Worm (Caenorhabditis elegans) whole organism, L3 larva: ENCODE data around the gene rpl-6.

Experiments used
- ZK546.5 ChIP-seq: sonication (generic microtip); optimal IDR thresholded peaks from 2 replicates; lab custom pipeline; 2017; ENCODE audit warnings: missing biosample characterization, missing genetic modification characterization
- aly-2 ChIP-seq: fragments of 150-350 bp; optimal IDR thresholded peaks from 2 replicates; lab custom pipeline; 2014; ENCODE audit warnings: missing biosample characterization, missing genetic modification characterization
- ama-1 ChIP-seq: fragments of 150-350 bp; optimal IDR thresholded peaks from 2 replicates; lab custom pipeline; 2018
- ceh-16 ChIP-seq: sonication (generic microtip); optimal IDR thresholded peaks from 2 replicates; lab custom pipeline; 2017; ENCODE audit warnings: missing biosample characterization, missing genetic modification characterization
- ceh-28 ChIP-seq: fragments of 150-350 bp; optimal IDR thresholded peaks from 2 replicates; lab custom pipeline; 2014; ENCODE audit warnings: missing biosample characterization, missing genetic modification reagents, missing genetic modification characterization
- ceh-82 ChIP-seq: fragments of 150-350 bp; optimal IDR thresholded peaks from 2 replicates; lab custom pipeline; 2014; ENCODE audit warnings: missing biosample characterization, missing genetic modification characterization
- ceh-9 ChIP-seq: sonication (generic microtip); optimal IDR thresholded peaks from 2 replicates; lab custom pipeline; 2018; ENCODE audit warnings: missing biosample characterization, missing genetic modification characterization
- daf-12 ChIP-seq: fragments of 150-350 bp; optimal IDR thresholded peaks from 2 replicates; lab custom pipeline; 2014; ENCODE audit warnings: missing biosample characterization, missing genetic modification reagents, missing genetic modification characterization
- egl-27 ChIP-seq: sonication (generic microtip); optimal IDR thresholded peaks from 4 replicates; lab custom pipeline; 2017; ENCODE audit warnings: missing biosample characterization, missing genetic modification reagents, missing genetic modification characterization
- egl-5 ChIP-seq: fragments of 150-350 bp; optimal IDR thresholded peaks from 2 replicates; lab custom pipeline; 2017; ENCODE audit warnings: missing biosample characterization, missing genetic modification reagents, missing genetic modification characterization, inconsistent platforms
- elt-2 ChIP-seq: sonication (generic microtip); optimal IDR thresholded peaks from 2 replicates; lab custom pipeline; 2016; ENCODE audit warnings: missing genetic modification reagents, mild to moderate bottlenecking, missing genetic modification characterization, missing compliant biosample characterization
- fkh-2 ChIP-seq: fragments of 150-350 bp; optimal IDR thresholded peaks from 2 replicates; lab custom pipeline; 2014; ENCODE audit warnings: missing biosample characterization, missing genetic modification reagents, missing genetic modification characterization
- fos-1 ChIP-seq: fragments of 150-350 bp; optimal IDR thresholded peaks from 2 replicates; lab custom pipeline; 2014; ENCODE audit warnings: missing biosample characterization, missing genetic modification characterization
- hmg-11 ChIP-seq: sonication (generic microtip); optimal IDR thresholded peaks from 2 replicates; lab custom pipeline; 2016; ENCODE audit warnings: missing genetic modification characterization, missing compliant biosample characterization
- jun-1 ChIP-seq: fragments of 150-350 bp; optimal IDR thresholded peaks from 2 replicates; lab custom pipeline; 2014; ENCODE audit warnings: missing biosample characterization, missing genetic modification reagents, missing genetic modification characterization
- lin-15B ChIP-seq: fragments of 150-350 bp; optimal IDR thresholded peaks from 2 replicates; lab custom pipeline; 2014; ENCODE audit warnings: missing biosample characterization, missing genetic modification characterization
- lsy-12 ChIP-seq: sonication (generic microtip); optimal IDR thresholded peaks from 2 replicates; lab custom pipeline; 2016; ENCODE audit warnings: mild to moderate bottlenecking, missing genetic modification characterization, missing compliant biosample characterization
- mdl-1 ChIP-seq: fragments of 150-350 bp; optimal IDR thresholded peaks from 2 replicates; lab custom pipeline; 2014; ENCODE audit warnings: missing biosample characterization, missing genetic modification characterization
- mml-1 ChIP-seq: fragments of 150-350 bp; sonication (generic microtip); optimal IDR thresholded peaks from 3 replicates; lab custom pipeline; 2014; ENCODE audit warnings: missing biosample characterization, missing genetic modification characterization
- nfya-1 ChIP-seq: sonication (generic microtip); optimal IDR thresholded peaks from 2 replicates; lab custom pipeline; 2017; ENCODE audit warnings: missing genetic modification characterization, mild to moderate bottlenecking, missing compliant biosample characterization, antibody characterized with exemption, moderate library complexity; ENCODE audit not compliant: insufficient read depth
- nhr-11 ChIP-seq: fragments of 150-350 bp; optimal IDR thresholded peaks from 2 replicates; lab custom pipeline; 2014; ENCODE audit warnings: missing biosample characterization, missing genetic modification characterization
- nhr-23 ChIP-seq: fragments of 150-350 bp; optimal IDR thresholded peaks from 2 replicates; lab custom pipeline; 2014; ENCODE audit warnings: missing biosample characterization, missing genetic modification reagents, missing genetic modification characterization
- nhr-237 ChIP-seq: fragments of 150-350 bp; optimal IDR thresholded peaks from 2 replicates; lab custom pipeline; 2014; ENCODE audit warnings: missing biosample characterization, missing genetic modification characterization
- nhr-28 ChIP-seq: fragments of 150-350 bp; optimal IDR thresholded peaks from 2 replicates; lab custom pipeline; 2014; ENCODE audit warnings: missing biosample characterization, missing genetic modification characterization
- nhr-43 ChIP-seq: sonication (generic microtip); optimal IDR thresholded peaks from 2 replicates; lab custom pipeline; 2016; ENCODE audit warnings: mild to moderate bottlenecking, missing genetic modification characterization, missing compliant biosample characterization; ENCODE audit not compliant: poor library complexity, severe bottlenecking
- nhr-67 ChIP-seq: fragments of 150-350 bp; optimal IDR thresholded peaks from 2 replicates; lab custom pipeline; 2014; ENCODE audit warnings: missing biosample characterization, missing genetic modification characterization
- nhr-76 ChIP-seq: fragments of 150-350 bp; sonication (generic microtip); optimal IDR thresholded peaks from 5 replicates; lab custom pipeline; 2014; ENCODE audit warnings: missing biosample characterization, missing genetic modification characterization
- pqm-1 ChIP-seq: fragments of 150-350 bp; optimal IDR thresholded peaks from 2 replicates; lab custom pipeline; 2017; ENCODE audit warnings: missing biosample characterization, missing genetic modification characterization, inconsistent platforms
- sea-2 ChIP-seq: fragments of 150-350 bp; sonication (generic microtip); optimal IDR thresholded peaks from 4 replicates; lab custom pipeline; 2014; ENCODE audit warnings: missing biosample characterization, missing genetic modification reagents, missing genetic modification characterization
- skn-1 ChIP-seq: fragments of 150-350 bp; optimal IDR thresholded peaks from 2 replicates; lab custom pipeline; 2014; ENCODE audit warnings: missing biosample characterization, missing genetic modification characterization
- snpc-4 ChIP-seq: fragments of 150-350 bp; optimal IDR thresholded peaks from 2 replicates; lab custom pipeline; 2014; ENCODE audit warnings: missing biosample characterization, missing genetic modification characterization
- tbx-2 ChIP-seq: sonication (generic microtip); optimal IDR thresholded peaks from 2 replicates; lab custom pipeline; 2016; ENCODE audit warnings: mild to moderate bottlenecking, missing genetic modification characterization, missing compliant biosample characterization
- unc-39 ChIP-seq: sonication (generic microtip); optimal IDR thresholded peaks from 4 replicates; lab custom pipeline; 2017; ENCODE audit warnings: missing biosample characterization, missing genetic modification characterization
- unc-62 ChIP-seq: fragments of 150-350 bp; sonication (generic microtip); optimal IDR thresholded peaks from 4 replicates; lab custom pipeline; 2014; ENCODE audit warnings: missing biosample characterization, missing genetic modification reagents, missing genetic modification characterization
- zag-1 ChIP-seq: fragments of 150-350 bp; optimal IDR thresholded peaks from 2 replicates; lab custom pipeline; 2014; ENCODE audit warnings: missing biosample characterization, missing genetic modification characterization
- ztf-11 ChIP-seq: fragments of 150-350 bp; optimal IDR thresholded peaks from 2 replicates; lab custom pipeline; 2014; ENCODE audit warnings: missing biosample characterization, missing genetic modification characterization

rpl-6 gene

ce11 chrIII:7234148-7234547, 25.9 kb downstream of the rpl-6 start, which contains the start of gene ndus-8 (continued):
- TF ChIP-seq snpc-4 (tag; lab: Kevin White, UChicago) = peak; percentile 90
- TF ChIP-seq nhr-11 (tag; lab: Kevin White, UChicago) = no peak
- TF ChIP-seq elt-2 = peak; percentile 32
- TF ChIP-seq ztf-11 (tag; lab: Kevin White, UChicago) = no peak
- no peak for TF ChIP-seq tbx-2 (tag; lab: Kevin White, UChicago)
- no peak for TF ChIP-seq ZK546.5 (tag; lab: Kevin White, UChicago)

ce11 chrIII:7238727-7239126, 30.5 kb downstream of the rpl-6 start, which contains the start of gene pars-1:
TSS of gene pars-1 (plus strand) at chrIII:7239027.
- TF ChIP-seq nhr-67 (no peak), ceh-28 (tag; lab: Kevin White, UChicago) (no peak), skn-1 (tag; lab: Kevin White, UChicago) (no peak), jun-1 (no peak), fos-1 (tag; lab: Kevin White, UChicago) (no peak), ZK546.5 (tag; lab: Kevin White, UChicago) (no peak), nhr-43 (tag; lab: Kevin White, UChicago) (no peak), lin-15B (tag; lab: Kevin White, UChicago) (no peak), zag-1 (tag; lab: Kevin White, UChicago) (no peak), pqm-1 (tag; lab: Kevin White, UChicago) (no peak), lsy-12 (tag; lab: Kevin White, UChicago) (no peak)

DNA sequence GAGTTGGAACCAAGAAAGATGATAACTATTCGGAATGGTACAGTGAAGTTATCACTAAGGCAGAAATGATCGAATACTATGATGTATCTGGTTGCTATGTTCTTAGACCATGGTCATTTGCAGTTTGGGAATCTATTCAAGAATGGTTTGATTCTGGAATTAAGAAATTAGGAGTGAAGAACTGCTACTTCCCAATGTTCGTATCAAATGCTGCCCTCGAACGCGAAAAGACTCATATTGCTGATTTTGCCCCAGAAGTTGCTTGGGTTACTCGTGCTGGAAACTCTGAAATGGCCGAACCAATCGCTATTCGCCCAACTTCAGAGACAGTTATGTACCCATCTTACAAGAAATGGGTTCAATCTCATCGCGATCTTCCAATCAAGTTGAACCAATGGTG, 31.2 kb downstream of the rpl-6 start:
- no peak for TF ChIP-seq lin-15B (tag; lab: Kevin White, UChicago)
- no peak for TF ChIP-seq mml-1
- no peak for TF ChIP-seq nhr-43 (tag; lab: Kevin White, UChicago)
- no peak for TF ChIP-seq pqm-1 (tag; lab: Kevin White, UChicago)
- TF ChIP-seq egl-27 = no peak
- no peak for TF ChIP-seq unc-62
- no peak for TF ChIP-seq fkh-2 (tag; lab: Kevin White, UChicago)
- TF ChIP-seq nhr-23 (tag; lab: Kevin White, UChicago) = no peak
- TF ChIP-seq ceh-9 (tag; lab: Kevin White, UChicago) = no peak
- TF ChIP-seq ztf-11 (tag; lab: Kevin White, UChicago) = no peak
- TF ChIP-seq ZK546.5 (tag; lab: Kevin White, UChicago) = no peak
- no peak for TF ChIP-seq aly-2
- no peak for TF ChIP-seq nfya-1 (tag; lab: Kevin White, UChicago)
- TF ChIP-seq daf-12 (tag; lab: Kevin White, UChicago) = no peak
- no peak for TF ChIP-seq nhr-237
- TF ChIP-seq ceh-16 (tag; lab: Kevin White, UChicago) = no peak
- TF ChIP-seq elt-2 = no peak
- TF ChIP-seq, all 47 proteins: peak for 0

DNA sequence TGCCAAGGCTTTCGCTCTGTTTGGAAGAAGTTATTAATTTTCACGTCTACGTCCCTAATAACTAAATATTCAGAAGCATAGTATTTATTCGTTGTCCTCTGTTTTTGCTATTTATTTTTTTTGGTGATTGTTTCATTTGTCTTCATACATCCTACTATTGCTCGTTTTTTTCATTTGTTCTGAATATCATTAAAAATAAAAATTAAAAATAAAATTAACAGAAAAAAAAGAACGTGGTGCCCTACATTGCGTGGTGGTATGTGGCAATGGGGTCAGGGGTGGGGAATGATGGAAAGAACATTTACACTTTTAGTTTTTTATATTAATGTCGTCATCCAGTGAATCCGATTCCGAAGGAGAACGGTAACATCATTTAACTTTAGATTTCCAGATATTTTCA, 32.8 kb downstream of the rpl-6 start, which contains the start of gene ztf-31:
Gene ztf-31 (plus strand): TSS at position 301 of the 400 bp plus-strand sequence.
- TF ChIP-seq nhr-76 (no peak), ZK546.5 (tag; lab: Kevin White, UChicago) (no peak), sea-2 (no peak), nhr-28 (no peak), fos-1 (tag; lab: Kevin White, UChicago) (no peak), egl-5 (tag; lab: Kevin White, UChicago) (no peak), daf-12 (tag; lab: Kevin White, UChicago) (no peak), ama-1 (lab: Kevin White, UChicago) (no peak), mdl-1 (no peak), ceh-82 (tag; lab: Kevin White, UChicago) (no peak), elt-2 (no peak), unc-62 (no peak), fkh-2 (tag; lab: Kevin White, UChicago) (no peak), unc-39 (tag; lab: Kevin White, UChicago) (no peak), ztf-11 (tag; lab: Kevin White, UChicago) (no peak), hmg-11 (no peak), nhr-11 (tag; lab: Kevin White, UChicago) (no peak), skn-1 (tag; lab: Kevin White, UChicago) (no peak), ceh-9 (tag; lab: Kevin White, UChicago) (no peak), nhr-43 (tag; lab: Kevin White, UChicago) (no peak)
